Worm (Caenorhabditis elegans): ENCODE results near the gene nhr-221.

Gene nhr-221

DNA sequence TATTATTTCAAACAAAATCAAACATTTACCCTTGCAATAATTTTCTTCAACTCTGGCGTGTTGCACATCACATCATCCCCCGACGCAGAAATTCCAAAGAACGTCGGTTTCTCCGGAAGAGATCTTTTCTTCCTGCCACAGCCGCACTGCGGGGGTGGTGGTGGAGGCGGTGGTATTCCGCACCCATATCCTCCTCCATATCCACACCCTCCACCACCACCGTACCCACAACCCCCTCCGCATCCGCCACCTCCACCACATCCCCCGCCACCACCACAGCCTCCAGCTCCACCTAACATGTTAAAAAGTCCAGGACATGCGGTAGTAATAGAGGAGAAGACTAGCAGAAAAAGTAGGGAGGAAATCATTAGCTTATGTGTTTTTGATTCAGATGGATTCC lies 19.7 kb upstream of the nhr-221 start, which contains the start of gene grl-29:
grl-29 (minus strand) TSS at position 368 of the 400 bp plus-strand sequence.
- TF ChIP-seq ceh-40 (GFP tag; IDR thresholded peaks at IDR 0.05): no peak
- peak; percentile 74; the same call in 1 of the 2 replicates for TF ChIP-seq egrh-3 (GFP tag; IDR thresholded peaks at IDR 0.05)
- no peak for TF ChIP-seq Y67H2A.10 (GFP tag; conservative IDR thresholded peaks at IDR 0.05)
- no peak for TF ChIP-seq K11D2.4 (GFP tag; IDR thresholded peaks at IDR 0.05)
- no peak for TF ChIP-seq F49E8.2 (tag; optimal IDR thresholded peaks at IDR 0.05; ENCODE audit: insufficient read depth)
- peak; percentile 85 for TF ChIP-seq zfh-2 (GFP tag; conservative IDR thresholded peaks at IDR 0.05)
- no peak for TF ChIP-seq ceh-100 (GFP tag; IDR thresholded peaks at IDR 0.05)

DNA sequence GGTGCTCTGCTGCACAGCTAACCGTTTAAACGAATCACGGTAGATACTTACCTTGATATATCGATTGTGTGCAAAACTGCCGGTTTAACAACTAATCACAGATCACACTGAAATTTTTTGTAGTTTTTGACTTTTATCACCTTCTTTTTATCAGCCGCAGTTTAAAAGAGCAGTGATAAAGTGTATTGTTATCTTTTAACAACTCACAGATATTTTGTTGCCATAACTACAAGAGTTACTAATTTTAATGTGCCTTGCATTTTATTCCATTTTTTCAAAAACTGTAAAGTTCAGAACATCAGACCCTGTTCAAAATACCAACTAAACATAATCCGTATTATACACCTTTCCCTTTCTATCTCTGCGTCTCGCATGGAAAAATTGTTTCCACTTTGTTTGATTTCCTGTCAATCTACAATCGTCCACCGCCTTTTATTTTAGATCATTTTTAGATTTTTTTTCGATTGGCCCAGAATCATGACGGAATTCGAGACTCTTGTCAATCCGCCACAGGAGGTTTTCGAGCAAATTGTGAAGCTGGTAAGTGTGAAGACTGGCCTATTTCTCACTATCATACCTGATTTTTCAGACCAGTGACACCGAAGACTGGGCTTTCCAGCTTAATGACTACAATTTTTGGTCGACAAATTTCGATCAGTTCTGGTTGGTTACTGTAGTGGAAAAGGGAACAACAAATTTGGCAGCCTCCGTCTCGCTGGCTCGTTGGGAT lies 17.7 kb upstream of the nhr-221 start, which contains the start of gene T24A6.20:
T24A6.20 (plus strand) TSS at position 395 of the 730 bp plus-strand sequence.
- TF ChIP-seq hlh-26 (GFP tag; conservative IDR thresholded peaks at IDR 0.05) (no peak), nhr-80 (tag; optimal IDR thresholded peaks at IDR 0.05) (peak; percentile 56)

DNA sequence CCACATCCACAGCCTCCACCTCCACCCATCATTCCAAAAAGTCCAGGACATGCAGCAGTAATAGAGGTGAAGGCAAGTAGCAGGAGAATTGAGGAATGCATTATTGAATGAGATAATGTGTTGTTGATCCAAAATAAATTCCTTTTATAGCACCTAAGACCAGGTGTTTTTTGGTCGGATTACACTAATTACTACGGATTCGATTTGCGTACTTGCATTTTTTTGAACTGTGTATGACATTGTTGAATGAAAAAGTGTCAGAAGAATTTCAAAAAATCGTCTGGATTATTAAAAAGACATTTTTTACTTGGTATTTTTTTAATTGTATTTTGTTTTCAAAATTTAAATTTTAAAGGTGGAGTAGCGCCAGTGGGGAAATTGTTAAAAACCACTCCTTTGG lies 16.6 kb upstream of the nhr-221 start, which contains the start of gene grl-28:
grl-28 (minus strand) TSS at position 101 of the 400 bp plus-strand sequence.
- TF ChIP-seq chd-7 (tag; optimal IDR thresholded peaks at IDR 0.05) (no peak), ceh-40 (GFP tag; IDR thresholded peaks at IDR 0.05) (no peak), zfh-2 (GFP tag; conservative IDR thresholded peaks at IDR 0.05) (no peak), lir-1 (GFP tag; conservative IDR thresholded peaks at IDR 0.05) (no peak), ceh-27 (GFP tag; optimal IDR thresholded peaks at IDR 0.05) (no peak), F57A8.1 (GFP tag; optimal IDR thresholded peaks at IDR 0.05) (no peak), pbrm-1 (GFP tag; IDR thresholded peaks at IDR 0.05) (no peak), C06A6.2 (GFP tag; conservative IDR thresholded peaks at IDR 0.05) (no peak), Y53F4B.3 (GFP tag; IDR thresholded peaks at IDR 0.05) (no peak), nfyb-1 (GFP tag; IDR thresholded peaks at IDR 0.05) (no peak), let-607 (tag; optimal IDR thresholded peaks at IDR 0.05) (no peak), ztf-18 (tag; optimal IDR thresholded peaks at IDR 0.05) (no peak), snpc-4 (GFP tag; optimal IDR thresholded peaks at IDR 0.05) (no peak), snpc-4 (tag; optimal IDR thresholded peaks at IDR 0.05) (no peak), F52B5.7 (tag; optimal IDR thresholded peaks at IDR 0.05) (no peak)

DNA sequence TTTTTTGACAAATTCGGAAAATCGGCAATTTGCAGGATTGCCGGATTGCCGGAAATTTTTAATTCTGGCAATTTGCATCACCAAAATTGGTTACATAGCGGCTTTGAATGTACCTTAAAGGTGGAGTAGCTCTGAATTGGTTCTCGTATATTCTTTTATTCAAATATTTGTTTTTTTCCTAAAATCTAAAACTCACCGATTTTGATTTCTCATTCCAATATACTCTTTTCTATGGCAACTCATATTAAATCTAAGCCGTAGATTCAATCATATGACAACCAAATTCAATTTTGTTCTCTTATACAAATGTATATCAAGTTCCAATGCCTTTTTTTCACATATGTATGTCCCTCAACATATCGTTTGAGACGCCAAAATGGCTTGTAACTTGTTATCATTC lies 14.4 kb upstream of the nhr-221 start, which contains the start of gene sri-21:
sri-21 (plus strand) TSS at position 301 of the 400 bp plus-strand sequence.
- TF ChIP-seq attf-3 (GFP tag; conservative IDR thresholded peaks at IDR 0.05) (no peak), ceh-40 (GFP tag; IDR thresholded peaks at IDR 0.05) (no peak), fkh-3 (tag; optimal IDR thresholded peaks at IDR 0.05) (no peak)

ce11 chrV:3548798-3549197 lies 13.6 kb upstream of the nhr-221 start, which contains the start of gene srw-130:
Gene srw-130 (minus strand): TSS chrV:3548898.
- TF ChIP-seq nhr-27 (tag; optimal IDR thresholded peaks at IDR 0.05): no peak
- no peak for TF ChIP-seq F55B11.4 (tag; optimal IDR thresholded peaks at IDR 0.05; ENCODE audit: borderline replicate concordance, insufficient read depth)

ce11 chrV:3546517-3546916 lies 11.4 kb upstream of the nhr-221 start, which contains the start of gene srbc-68:
Gene srbc-68 (minus strand): TSS chrV:3546617.
- TF ChIP-seq hrde-1 (tag; optimal IDR thresholded peaks at IDR 0.05; ENCODE audit: borderline replicate concordance): no peak
- no peak for TF ChIP-seq dox-1 (GFP tag; IDR thresholded peaks at IDR 0.05)

Data from whole organism, young adult.